Fruit fly (Drosophila melanogaster) whole organism: ENCODE measurements around the gene AsnRS.

Experiments used
- CG8478 ChIP-seq: fragments of >200 bp; optimal IDR thresholded peaks from 2 replicates; lab custom pipeline; 2018; ENCODE audit warnings: inconsistent platforms
- Dll ChIP-seq: fragments of >200 bp; optimal IDR thresholded peaks from 2 replicates; lab custom pipeline; 2017
- EcR ChIP-seq, 2 experiments: fragments of >200 bp; optimal IDR thresholded peaks; 2 replicates each; lab custom pipeline; 2017; ENCODE audit warnings: missing biosample characterization in 2 of 2, missing genetic modification characterization in 2 of 2, missing genetic modification reagents in 2 of 2
- pan ChIP-seq: fragments of >200 bp; optimal IDR thresholded peaks from 2 replicates; lab custom pipeline; 2017
- psq ChIP-seq: fragments of >200 bp; optimal IDR thresholded peaks from 2 replicates; lab custom pipeline; 2017
- usp ChIP-seq: fragments of >200 bp; optimal IDR thresholded peaks from 2 replicates; lab custom pipeline; 2017; ENCODE audit warnings: missing biosample characterization, missing genetic modification characterization, mixed read lengths

Gene AsnRS

DNA sequence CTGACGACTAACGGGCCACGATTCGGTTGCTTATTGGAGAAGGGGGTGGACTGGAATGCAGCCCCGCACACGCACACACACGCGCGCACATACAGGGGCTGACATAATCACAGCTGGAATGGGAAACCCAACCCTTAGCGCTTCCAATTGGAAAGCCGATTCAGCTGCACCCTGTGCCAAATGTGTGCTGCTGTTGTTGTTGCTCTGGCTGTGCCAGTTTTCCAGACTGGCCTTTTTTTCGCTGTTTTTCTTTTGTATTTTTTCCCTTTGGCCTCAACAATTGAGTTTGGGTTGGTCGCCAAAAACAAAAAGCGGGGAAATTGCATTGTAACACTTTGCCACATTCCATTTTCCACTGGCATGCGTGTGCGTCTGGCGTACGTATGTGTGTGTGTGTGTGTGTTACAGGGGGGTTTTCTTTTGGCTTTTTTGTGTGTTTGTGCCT lies 48.4 kb downstream of the AsnRS start:
- TF ChIP-seq psq (lab: Kevin White, UChicago) (no peak), Dll (lab: Kevin White, UChicago) (no peak), CG8478 (no peak), EcR (GFP tag; optimal IDR thresholded peaks at IDR 0.05; lab: Kevin White, UChicago) (no peak), usp (GFP tag; lab: Kevin White, UChicago) (no peak), pan (lab: Kevin White, UChicago) (no peak)

DNA sequence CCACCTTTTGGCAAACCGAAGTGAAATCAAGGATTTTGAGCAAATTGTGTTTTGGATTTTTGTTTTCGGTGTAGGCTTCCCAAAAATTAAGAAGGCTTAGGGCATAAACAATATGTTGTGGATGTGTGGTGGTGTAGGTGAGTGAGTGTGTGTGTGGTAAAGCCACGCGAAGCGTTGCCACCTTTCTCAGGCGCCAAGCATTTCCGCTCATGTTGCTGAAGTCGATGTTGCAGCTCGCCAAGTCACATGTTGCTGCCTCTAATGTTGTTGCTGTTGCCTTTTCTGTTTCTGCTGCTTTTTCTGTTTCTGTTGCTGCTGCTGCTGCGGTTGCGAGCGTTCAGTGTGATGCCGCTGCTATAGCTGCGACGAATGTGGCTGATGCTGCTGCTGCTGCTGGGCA lies 52.0 kb downstream of the AsnRS start:
- no peak for TF ChIP-seq CG8478
- no peak for TF ChIP-seq EcR (GFP tag; optimal IDR thresholded peaks at IDR 0.05; lab: Kevin White, UChicago)
- no peak for TF ChIP-seq Dll (lab: Kevin White, UChicago)
- TF ChIP-seq psq (lab: Kevin White, UChicago), result no peak
- no peak for TF ChIP-seq pan (lab: Kevin White, UChicago)
- TF ChIP-seq usp (GFP tag; lab: Kevin White, UChicago), result no peak
